Fruit fly (Drosophila melanogaster): ENCODE measurements around the gene Polr3C.
"Not testable (repeated sequence)": the region's sequence is repeated elsewhere in the genome, so short reads cannot be mapped to it uniquely, and the experiment has no call there.

The Polr3C gene

dm6 chr3R:12502210-12502609 is 42.0 kb downstream of the Polr3C start, which contains the start of gene Hsp70Bbb:
Gene Hsp70Bbb (plus strand): TSS chr3R:12502510.
- TF ChIP-seq ato (GFP tag; IDR thresholded peaks at IDR 0.05; ENCODE audit: partially characterized antibody); sima (GFP tag; optimal IDR thresholded peaks at IDR 0.05); oc (tag; optimal IDR thresholded peaks at IDR 0.05): not testable (repeated sequence)

- TF ChIP-seq nerfin-1 (tag; optimal IDR thresholded peaks at IDR 0.05); CG3847 (GFP tag; IDR thresholded peaks at IDR 0.05); hkb (optimal IDR thresholded peaks at IDR 0.05); hkb (GFP tag; IDR thresholded peaks at IDR 0.05): not testable (repeated sequence)
These were observed 45.3 kb downstream of the Polr3C start, which contains the start of gene Hsp70Bb for dm6 chr3R:12505493-12505892. Gene Hsp70Bb (plus strand): TSS chr3R:12505793.

dm6 chr3R:12508776-12509175 is 48.6 kb downstream of the Polr3C start, which contains the start of gene Hsp70Bc:
Gene Hsp70Bc (plus strand): TSS chr3R:12509076.
- TF ChIP-seq Mad (GFP tag; optimal IDR thresholded peaks at IDR 0.05); CG7963 (GFP tag; IDR thresholded peaks at IDR 0.05; ENCODE audit: partially characterized antibody); tio (GFP tag; optimal IDR thresholded peaks at IDR 0.05): not testable (repeated sequence)
